Worm (Caenorhabditis elegans) whole organism, L2 larva: ENCODE results near the gene fbxa-66.
"Not testable (repeated sequence)": the region's sequence is repeated elsewhere in the genome, so short reads cannot be mapped to it uniquely, and the experiment has no call there.

ENCODE experiments used
- aly-2 ChIP-seq: fragments of 150-350 bp; optimal IDR thresholded peaks from 2 replicates; lab custom pipeline; 2014; ENCODE audit warnings: missing biosample characterization, missing genetic modification characterization
- ama-1 ChIP-seq: fragments of 150-350 bp; optimal IDR thresholded peaks from 2 replicates; lab custom pipeline; 2018; ENCODE audit warnings: inconsistent platforms
- gmeb-1 ChIP-seq: fragments of 150-350 bp; optimal IDR thresholded peaks from 2 replicates; lab custom pipeline; 2014; ENCODE audit warnings: missing biosample characterization, missing genetic modification characterization
- lsy-2 ChIP-seq, 2 experiments: fragments of 150-350 bp in 1 of 2; sonication (generic microtip) in 1 of 2; optimal IDR thresholded peaks; 2 replicates each; lab custom pipeline; 2014 to 2017; ENCODE audit warnings: missing biosample characterization in 2 of 2, missing genetic modification characterization in 2 of 2
- nhr-237 ChIP-seq: fragments of 150-350 bp; optimal IDR thresholded peaks from 2 replicates; lab custom pipeline; 2014; ENCODE audit warnings: missing biosample characterization, missing genetic modification characterization
- nhr-6 ChIP-seq: fragments of 150-350 bp; optimal IDR thresholded peaks from 2 replicates; lab custom pipeline; 2014; ENCODE audit warnings: missing biosample characterization, missing genetic modification characterization
- sem-4 ChIP-seq: fragments of 150-350 bp; optimal IDR thresholded peaks from 2 replicates; lab custom pipeline; 2014; ENCODE audit warnings: missing biosample characterization, missing genetic modification reagents, missing genetic modification characterization
- snpc-4 ChIP-seq: fragments of 150-350 bp; optimal IDR thresholded peaks from 2 replicates; lab custom pipeline; 2014; ENCODE audit warnings: missing biosample characterization, missing genetic modification characterization
- unc-55 ChIP-seq: fragments of 150-350 bp; sonication (generic microtip); optimal IDR thresholded peaks from 3 replicates; lab custom pipeline; 2014; ENCODE audit warnings: missing biosample characterization, missing genetic modification reagents, missing genetic modification characterization
- ztf-1 ChIP-seq: fragments of 200-800 bp; sonication (Bioruptor generic); conservative IDR thresholded peaks from 2 replicates; pipeline ENCODE4 v1.3.6; 2022; ENCODE audit warnings: missing genetic modification characterization, missing compliant biosample characterization

Gene fbxa-66

ce11 chrIII:2262942-2263341, 50.9 kb downstream of the fbxa-66 start, which contains the start of gene Y54F10BM.6:
TSS of gene Y54F10BM.6 (plus strand) at chrIII:2263242.
- TF ChIP-seq sem-4 (tag; lab: Kevin White, UChicago) (no peak), snpc-4 (tag; lab: Kevin White, UChicago) (no peak), aly-2 (tag; lab: Kevin White, UChicago) (no peak), nhr-237 (tag; lab: Kevin White, UChicago) (no peak), unc-55 (GFP tag; lab: Kevin White, UChicago) (no peak), gmeb-1 (no peak), ama-1 (no peak)

DNA sequence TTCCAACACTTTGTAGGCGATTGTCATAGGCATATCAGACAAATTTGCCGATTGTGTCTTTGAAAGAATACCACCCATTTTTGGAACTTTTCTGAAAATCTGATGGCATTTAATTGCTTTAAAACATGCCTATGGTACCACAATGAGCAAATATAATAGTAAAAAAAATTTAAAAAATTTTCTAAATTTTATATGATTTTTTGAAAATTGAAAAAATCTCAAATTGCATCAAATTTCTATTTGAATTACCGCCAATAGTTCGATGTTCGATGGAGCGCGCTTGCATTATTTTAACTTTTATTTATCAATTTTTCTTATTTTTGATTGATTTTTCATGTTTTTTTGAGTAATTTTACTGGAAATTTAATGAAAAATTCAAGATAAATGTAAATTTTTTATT, 52.5 kb downstream of the fbxa-66 start, which contains the start of gene fbxa-42:
Gene fbxa-42 (minus strand): TSS at position 101 of the 400 bp plus-strand sequence.
- TF ChIP-seq ztf-1 (GFP tag; lab: Robert Waterston, UW); nhr-6; lsy-2 (tag; optimal IDR thresholded peaks at IDR 0.05; lab: Kevin White, UChicago): not testable (repeated sequence)
